Worm (Caenorhabditis elegans) whole organism, mixed stage, embryonic: Measurements from ENCODE around the gene C18H7.6.

ENCODE experiments used
- nhr-237 ChIP-seq: fragments of 150-350 bp; optimal IDR thresholded peaks from 2 replicates; lab custom pipeline; 2014; ENCODE audit warnings: missing biosample characterization, missing genetic modification characterization
- nhr-28 ChIP-seq: fragments of 150-350 bp; optimal IDR thresholded peaks from 2 replicates; lab custom pipeline; 2014; ENCODE audit warnings: missing biosample characterization, missing genetic modification characterization
- pha-4 ChIP-seq: fragments of 150-350 bp; optimal IDR thresholded peaks from 2 replicates; lab custom pipeline; 2018; ENCODE audit warnings: missing biosample characterization, missing genetic modification reagents, missing genetic modification characterization
- snpc-4 ChIP-seq: fragments of 150-350 bp; optimal IDR thresholded peaks from 2 replicates; lab custom pipeline; 2014; ENCODE audit warnings: missing biosample characterization, missing genetic modification characterization
- tbx-8 ChIP-seq: fragments of 200-800 bp; sonication (Bioruptor generic); optimal IDR thresholded peaks from 2 replicates; lab custom pipeline; 2018; ENCODE audit warnings: mild to moderate bottlenecking, missing genetic modification characterization, moderate library complexity, missing compliant biosample characterization
- ztf-11 ChIP-seq: fragments of 150-350 bp; optimal IDR thresholded peaks from 2 replicates; lab custom pipeline; 2014; ENCODE audit warnings: missing biosample characterization, missing genetic modification characterization

- TF ChIP-seq ztf-11 (tag; lab: Kevin White, UChicago) (no peak), snpc-4 (tag; lab: Kevin White, UChicago) (no peak), nhr-237 (tag; lab: Kevin White, UChicago) (no peak), pha-4 (no peak), nhr-28 (tag; lab: Kevin White, UChicago) (no peak), tbx-8 (GFP tag; lab: Kevin White, UChicago) (no peak)
Measured at ce11 chrIV:619766-620165, 27.5 kb upstream of the C18H7.6 start.
